Fruit fly (Drosophila melanogaster) whole organism, embryonic: Measurements from ENCODE around the gene Oatp30B.
A peak's percentile ranks its signal among the peaks of the same experiment; 100 is the strongest.

Source experiments
- Abd-B ChIP-seq: fragments of 200-800 bp; sonication (Bioruptor generic); optimal IDR thresholded peaks from 2 replicates; lab custom pipeline; 2018; ENCODE audit warnings: missing biosample characterization, mild to moderate bottlenecking, missing genetic modification characterization, moderate library complexity
- CG10147 ChIP-seq: fragments of 200-800 bp; sonication (Bioruptor generic); optimal IDR thresholded peaks from 2 replicates; lab custom pipeline; 2019; ENCODE audit warnings: missing biosample characterization, mild to moderate bottlenecking, missing genetic modification characterization, moderate library complexity
- CG11398 ChIP-seq: fragments of 200-800 bp; sonication (Bioruptor generic); optimal IDR thresholded peaks from 2 replicates; lab custom pipeline; 2016; ENCODE audit warnings: missing biosample characterization, missing genetic modification characterization
- CG11504 ChIP-seq: fragments of 200-800 bp; sonication (Bioruptor generic); optimal IDR thresholded peaks from 3 replicates; lab custom pipeline; 2019; ENCODE audit warnings: missing biosample characterization, mild to moderate bottlenecking, missing genetic modification characterization, moderate library complexity
- CG11696 ChIP-seq: fragments of 200-800 bp; sonication (Bioruptor generic); IDR thresholded peaks from 2 replicates; pipeline ENCODE4 v1.3.6; 2022; ENCODE audit warnings: missing biosample characterization, missing genetic modification characterization
- CG11723 ChIP-seq: fragments of 200-800 bp; sonication (Bioruptor generic); optimal IDR thresholded peaks from 2 replicates; lab custom pipeline; 2017; ENCODE audit warnings: missing biosample characterization, mild to moderate bottlenecking, missing genetic modification characterization
- CG12104 ChIP-seq: fragments of 200-800 bp; sonication (Bioruptor generic); optimal IDR thresholded peaks from 3 replicates; lab custom pipeline; 2016; ENCODE audit warnings: missing biosample characterization, missing genetic modification characterization
- CG1233 ChIP-seq: fragments of 200-800 bp; sonication (Bioruptor generic); optimal IDR thresholded peaks from 4 replicates; lab custom pipeline; 2018; ENCODE audit warnings: missing biosample characterization, mild to moderate bottlenecking, missing genetic modification characterization
- CG13296 ChIP-seq: fragments of 200-800 bp; sonication (Bioruptor generic); optimal IDR thresholded peaks from 3 replicates; lab custom pipeline; 2018; ENCODE audit warnings: missing biosample characterization, mild to moderate bottlenecking, missing genetic modification characterization
- CG14441 ChIP-seq: fragments of 200-800 bp; sonication (Bioruptor generic); IDR thresholded peaks from 2 replicates; pipeline ENCODE4 v1.3.6; 2022; ENCODE audit warnings: missing biosample characterization, missing genetic modification characterization
- CG14667 ChIP-seq: fragments of 200-800 bp; sonication (Bioruptor generic); IDR thresholded peaks from 2 replicates; pipeline ENCODE4 v1.3.6; 2022; ENCODE audit warnings: missing biosample characterization, missing genetic modification characterization
- CG14860 ChIP-seq: fragments of 200-800 bp; sonication (Bioruptor generic); IDR thresholded peaks from 3 replicates; pipeline ENCODE4 v1.3.6; 2022; ENCODE audit warnings: missing biosample characterization, missing genetic modification characterization; ENCODE audit not compliant: partially characterized antibody
- CG1602 ChIP-seq: fragments of 200-800 bp; sonication (Bioruptor generic); optimal IDR thresholded peaks from 3 replicates; lab custom pipeline; 2016; ENCODE audit warnings: missing biosample characterization, missing genetic modification characterization
- CG1647 ChIP-seq: fragments of 200-800 bp; sonication (Bioruptor generic); optimal IDR thresholded peaks from 3 replicates; lab custom pipeline; 2016; ENCODE audit warnings: missing biosample characterization, missing genetic modification characterization
- CG2120 ChIP-seq: fragments of 200-800 bp; sonication (Bioruptor generic); optimal IDR thresholded peaks from 3 replicates; lab custom pipeline; 2016; ENCODE audit warnings: missing biosample characterization, missing genetic modification characterization
- CG2129 ChIP-seq: fragments of 200-800 bp; sonication (Bioruptor generic); IDR thresholded peaks from 2 replicates; pipeline ENCODE4 v1.3.6; 2022; ENCODE audit warnings: missing biosample characterization, missing genetic modification characterization; ENCODE audit not compliant: partially characterized antibody
- CG2678 ChIP-seq: fragments of 200-800 bp; sonication (Bioruptor generic); optimal IDR thresholded peaks from 3 replicates; lab custom pipeline; 2019; ENCODE audit warnings: missing biosample characterization, mild to moderate bottlenecking, missing genetic modification characterization, moderate library complexity
- CG3995 ChIP-seq: fragments of 200-800 bp; sonication (Bioruptor generic); optimal IDR thresholded peaks from 3 replicates; lab custom pipeline; 2016; ENCODE audit warnings: missing biosample characterization, missing genetic modification characterization
- CG4707 ChIP-seq: fragments of 200-800 bp; sonication (Bioruptor generic); optimal IDR thresholded peaks from 2 replicates; lab custom pipeline; 2018; ENCODE audit warnings: missing biosample characterization, mild to moderate bottlenecking, missing genetic modification characterization, moderate library complexity
- CG5180 ChIP-seq: fragments of 200-800 bp; sonication (Bioruptor generic); optimal IDR thresholded peaks from 3 replicates; lab custom pipeline; 2017; ENCODE audit warnings: missing biosample characterization, missing genetic modification characterization, mild to moderate bottlenecking, moderate library complexity, missing genetic modification reagents
- CG7357 ChIP-seq: fragments of 200-800 bp; sonication (Bioruptor generic); IDR thresholded peaks from 3 replicates; pipeline ENCODE4 v1.3.6; 2022; ENCODE audit warnings: missing biosample characterization, missing genetic modification characterization
- CG8281 ChIP-seq: fragments of 200-800 bp; sonication (Bioruptor generic); optimal IDR thresholded peaks from 2 replicates; lab custom pipeline; 2018; ENCODE audit warnings: missing biosample characterization, mild to moderate bottlenecking, missing genetic modification characterization, moderate library complexity
- Camta ChIP-seq: fragments of 200-800 bp; sonication (Bioruptor generic); optimal IDR thresholded peaks from 2 replicates; lab custom pipeline; 2016; ENCODE audit warnings: missing biosample characterization, missing genetic modification characterization
- D19B ChIP-seq: fragments of 200-800 bp; sonication (Bioruptor generic); optimal IDR thresholded peaks from 2 replicates; lab custom pipeline; 2017; ENCODE audit warnings: missing biosample characterization, mild to moderate bottlenecking, missing genetic modification characterization
- Dbx ChIP-seq: fragments of 200-800 bp; sonication (Bioruptor generic); IDR thresholded peaks from 3 replicates; pipeline ENCODE4 v1.3.6; 2022; ENCODE audit warnings: missing biosample characterization, missing genetic modification characterization
- Ets65A ChIP-seq: fragments of 200-800 bp; sonication (Bioruptor generic); peaks from one replicate; lab custom pipeline; 2016; ENCODE audit warnings: missing biosample characterization, missing genetic modification characterization
- H15 ChIP-seq: fragments of 200-800 bp; sonication (Bioruptor generic); IDR thresholded peaks from 3 replicates; pipeline ENCODE4 v1.3.6; 2022; ENCODE audit warnings: missing biosample characterization, missing genetic modification characterization
- HmgD ChIP-seq: fragments of 200-800 bp; sonication (Bioruptor generic); optimal IDR thresholded peaks from 3 replicates; lab custom pipeline; 2016; ENCODE audit warnings: missing biosample characterization, missing genetic modification characterization
- Hmr ChIP-seq: fragments of 200-800 bp; sonication (Bioruptor generic); optimal IDR thresholded peaks from 3 replicates; lab custom pipeline; 2017; ENCODE audit warnings: mild to moderate bottlenecking, missing biosample characterization, missing genetic modification reagents, missing genetic modification characterization
- Hr3 ChIP-seq: fragments of 200-800 bp; sonication (Bioruptor generic); optimal IDR thresholded peaks from 3 replicates; lab custom pipeline; 2016; ENCODE audit warnings: missing biosample characterization, missing genetic modification characterization
- Neu2 ChIP-seq: fragments of 200-800 bp; sonication (Bioruptor generic); optimal IDR thresholded peaks from 3 replicates; lab custom pipeline; 2016; ENCODE audit warnings: missing biosample characterization, missing genetic modification characterization, borderline replicate concordance
- Side ChIP-seq: fragments of 200-800 bp; sonication (Bioruptor generic); optimal IDR thresholded peaks from 2 replicates; lab custom pipeline; 2016; ENCODE audit warnings: missing biosample characterization, missing genetic modification characterization
- Six4 ChIP-seq: fragments of 200-800 bp; sonication (Bioruptor generic); optimal IDR thresholded peaks from 2 replicates; lab custom pipeline; 2016; ENCODE audit warnings: missing biosample characterization, missing genetic modification characterization
- Sox102F ChIP-seq: fragments of 200-800 bp; sonication (Bioruptor generic); optimal IDR thresholded peaks from 2 replicates; lab custom pipeline; 2018; ENCODE audit warnings: missing biosample characterization, mild to moderate bottlenecking, missing genetic modification characterization, moderate library complexity
- Sry-β ChIP-seq: fragments of 200-800 bp; sonication (Bioruptor generic); optimal IDR thresholded peaks from 2 replicates; lab custom pipeline; 2018; ENCODE audit warnings: missing biosample characterization, mild to moderate bottlenecking, missing genetic modification characterization, moderate library complexity
- Vsx1 ChIP-seq: fragments of 200-800 bp; sonication (Bioruptor generic); optimal IDR thresholded peaks from 2 replicates; lab custom pipeline; 2017; ENCODE audit warnings: missing biosample characterization, mild to moderate bottlenecking, missing genetic modification characterization, missing genetic modification reagents
- ase ChIP-seq: fragments of 200-800 bp; sonication (Bioruptor generic); IDR thresholded peaks from 3 replicates; pipeline ENCODE4 v1.3.6; 2022; ENCODE audit warnings: missing biosample characterization, missing genetic modification characterization
- crol ChIP-seq: fragments of 200-800 bp; sonication (Bioruptor generic); IDR thresholded peaks from 2 replicates; pipeline ENCODE4 v1.3.6; 2022; ENCODE audit warnings: missing biosample characterization, missing genetic modification characterization
- cwo ChIP-seq: fragments of 200-800 bp; sonication (Bioruptor generic); optimal IDR thresholded peaks from 3 replicates; lab custom pipeline; 2017; ENCODE audit warnings: missing biosample characterization, missing genetic modification characterization, mild to moderate bottlenecking, moderate library complexity, missing genetic modification reagents
- emc ChIP-seq: fragments of 200-800 bp; sonication (Bioruptor generic); optimal IDR thresholded peaks from 2 replicates; lab custom pipeline; 2016; ENCODE audit warnings: missing biosample characterization, missing genetic modification characterization
- ewg ChIP-seq: fragments of 200-800 bp; sonication (Bioruptor generic); optimal IDR thresholded peaks from 3 replicates; lab custom pipeline; 2017; ENCODE audit warnings: mild to moderate bottlenecking, missing biosample characterization, missing genetic modification reagents, missing genetic modification characterization
- fu2 ChIP-seq: fragments of 200-800 bp; sonication (Bioruptor generic); optimal IDR thresholded peaks from 2 replicates; lab custom pipeline; 2016; ENCODE audit warnings: missing biosample characterization, missing genetic modification characterization
- gsb ChIP-seq: fragments of 200-800 bp; sonication (Bioruptor generic); IDR thresholded peaks from 2 replicates; pipeline ENCODE4 v1.3.6; 2022; ENCODE audit warnings: missing biosample characterization, missing genetic modification characterization
- nom ChIP-seq: fragments of 200-800 bp; sonication (Bioruptor generic); optimal IDR thresholded peaks from 2 replicates; lab custom pipeline; 2017; ENCODE audit warnings: missing biosample characterization, missing genetic modification characterization, mild to moderate bottlenecking, moderate library complexity, missing genetic modification reagents
- salm ChIP-seq: fragments of 200-800 bp; sonication (Bioruptor generic); optimal IDR thresholded peaks from 2 replicates; lab custom pipeline; 2018; ENCODE audit warnings: missing biosample characterization, mild to moderate bottlenecking, missing genetic modification characterization
- sd ChIP-seq: fragments of 200-800 bp; sonication (Bioruptor generic); optimal IDR thresholded peaks from 3 replicates; lab custom pipeline; 2018; ENCODE audit warnings: missing biosample characterization, mild to moderate bottlenecking, missing genetic modification characterization, moderate library complexity
- unc-4 ChIP-seq: fragments of 200-800 bp; sonication (Bioruptor generic); IDR thresholded peaks from 2 replicates; pipeline ENCODE4 v1.3.6; 2022; ENCODE audit warnings: missing biosample characterization, missing genetic modification characterization; ENCODE audit not compliant: partially characterized antibody
- wdn ChIP-seq: fragments of 200-800 bp; sonication (Bioruptor generic); IDR thresholded peaks from 2 replicates; pipeline ENCODE4 v1.3.6; 2022; ENCODE audit warnings: missing biosample characterization, missing genetic modification characterization
- wek ChIP-seq: fragments of 200-800 bp; sonication (Bioruptor generic); optimal IDR thresholded peaks from 3 replicates; lab custom pipeline; 2018; ENCODE audit warnings: missing biosample characterization, mild to moderate bottlenecking, missing genetic modification characterization, moderate library complexity
- wor ChIP-seq: fragments of 200-800 bp; sonication (Bioruptor generic); IDR thresholded peaks from 2 replicates; pipeline ENCODE4 v1.3.6; 2022; ENCODE audit warnings: missing biosample characterization, missing genetic modification characterization

Gene Oatp30B

DNA sequence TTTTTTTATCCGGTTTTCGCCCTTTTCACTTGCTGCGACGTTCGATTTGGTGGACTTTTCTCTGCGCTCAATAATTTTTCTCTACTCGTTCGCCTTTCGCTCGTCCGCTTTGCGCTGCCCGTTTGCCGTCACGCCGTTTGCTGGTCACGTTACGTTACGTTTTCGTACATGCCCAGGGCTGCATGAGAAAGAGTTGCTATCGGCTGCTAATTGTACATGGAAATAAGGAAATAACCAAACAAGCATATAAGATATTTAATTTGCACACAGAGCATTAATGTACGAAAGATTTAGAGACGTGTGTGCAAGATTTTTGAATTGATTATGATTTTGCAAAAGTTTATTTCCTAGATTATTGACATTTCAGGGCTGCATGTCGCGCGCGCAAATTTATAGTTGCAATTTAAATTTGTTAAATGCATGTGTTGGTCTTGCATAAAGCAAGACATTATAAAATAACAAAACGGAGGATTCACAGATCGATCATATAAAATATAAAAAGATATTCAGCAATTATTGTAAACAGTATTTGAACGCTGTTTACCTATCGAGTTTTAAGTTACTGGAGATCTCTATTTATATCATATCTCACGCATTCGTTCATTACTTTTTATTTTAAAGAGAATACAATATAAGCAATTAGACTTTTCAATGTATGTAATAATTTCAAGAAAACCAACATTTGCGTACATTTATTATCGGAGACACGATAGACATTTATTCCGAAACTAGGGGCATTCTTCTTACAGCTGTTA, 26.2 kb upstream of the Oatp30B start, which contains the start of gene Gdi:
Gene Gdi, minus strand, starts transcription at position 214 of the 755 bp plus-strand sequence.
- no peak for TF ChIP-seq H15
- TF ChIP-seq Dbx (GFP tag; lab: Robert Waterston, UW), result no peak
- TF ChIP-seq Hmr (GFP tag; lab: Kevin White, UChicago), result no peak
- peak; percentile 26 for TF ChIP-seq Abd-B (GFP tag; lab: Kevin White, UChicago)
- no peak for TF ChIP-seq wor (GFP tag; lab: Robert Waterston, UW)
- TF ChIP-seq crol (GFP tag; lab: Robert Waterston, UW), result no peak
- TF ChIP-seq CG13296 (GFP tag; lab: Kevin White, UChicago), result no peak
- no peak for TF ChIP-seq Vsx1 (GFP tag; lab: Kevin White, UChicago)
- no peak for TF ChIP-seq ewg (GFP tag; lab: Kevin White, UChicago)
- TF ChIP-seq CG1647 (GFP tag; lab: Kevin White, UChicago), result no peak
- TF ChIP-seq CG1233 (GFP tag; lab: Kevin White, UChicago), result peak; percentile 20
- no peak for TF ChIP-seq Six4 (GFP tag; lab: Kevin White, UChicago)
- TF ChIP-seq emc (GFP tag; lab: Kevin White, UChicago), result no peak
- no peak for TF ChIP-seq CG14860 (GFP tag; lab: Robert Waterston, UW)
- peak; percentile 18 for TF ChIP-seq CG11504 (tag; lab: Kevin White, UChicago)
- no peak for TF ChIP-seq cwo (GFP tag; lab: Kevin White, UChicago)
- no peak for TF ChIP-seq CG10147 (GFP tag; lab: Kevin White, UChicago)
- TF ChIP-seq Sry-β (GFP tag; lab: Kevin White, UChicago), result no peak
- TF ChIP-seq gsb (GFP tag; lab: Robert Waterston, UW), result no peak
- TF ChIP-seq CG4707 (GFP tag; lab: Kevin White, UChicago), result no peak
- TF ChIP-seq CG11723 (GFP tag; lab: Kevin White, UChicago), result no peak
- peak; percentile 23 for TF ChIP-seq Sox102F (GFP tag; lab: Kevin White, UChicago)
- TF ChIP-seq D19B, result no peak
- no peak for TF ChIP-seq Camta (GFP tag; lab: Kevin White, UChicago)
- no peak for TF ChIP-seq CG5180 (GFP tag; lab: Kevin White, UChicago)
- peak; percentile 21 for TF ChIP-seq nom
- TF ChIP-seq CG11696, result no peak
- TF ChIP-seq wek (GFP tag; lab: Kevin White, UChicago), result no peak
- no peak for TF ChIP-seq Ets65A (GFP tag; lab: Kevin White, UChicago)
- TF ChIP-seq wdn, result no peak
- TF ChIP-seq CG3995, result no peak
- TF ChIP-seq CG2678 (tag; lab: Kevin White, UChicago), result peak; percentile 29
- no peak for TF ChIP-seq CG7357 (GFP tag; lab: Robert Waterston, UW)
- TF ChIP-seq CG14667 (GFP tag; lab: Robert Waterston, UW), result no peak
- TF ChIP-seq sd, result no peak
- TF ChIP-seq salm (tag; lab: Kevin White, UChicago), result no peak
- TF ChIP-seq CG12104 (GFP tag; lab: Kevin White, UChicago), result no peak
- TF ChIP-seq unc-4 (GFP tag; lab: Robert Waterston, UW), result no peak
- peak; percentile 67 for TF ChIP-seq CG14441 (GFP tag; lab: Robert Waterston, UW)
- TF ChIP-seq Neu2 (GFP tag; lab: Kevin White, UChicago), result no peak
- no peak for TF ChIP-seq ase
- TF ChIP-seq CG2120 (GFP tag; lab: Kevin White, UChicago), result peak; percentile 47
- TF ChIP-seq Hr3, result no peak
- no peak for TF ChIP-seq CG1602
- no peak for TF ChIP-seq CG11398
- TF ChIP-seq fu2 (GFP tag; lab: Kevin White, UChicago), result no peak
- no peak for TF ChIP-seq Side (GFP tag; lab: Kevin White, UChicago)
- TF ChIP-seq CG8281 (tag; lab: Kevin White, UChicago), result no peak
- TF ChIP-seq CG2129, result no peak
- no peak for TF ChIP-seq HmgD (GFP tag; lab: Kevin White, UChicago)
